Worm (Caenorhabditis elegans) whole organism, midembryonic: ENCODE results near the gene cyp-14A3.

Experiments
- T22C8.4 ChIP-seq: fragments of 200-800 bp; sonication (Bioruptor generic); IDR thresholded peaks from 2 replicates; pipeline ENCODE4 v1.3.6; 2022; ENCODE audit warnings: missing genetic modification characterization, missing compliant biosample characterization
- cog-1 ChIP-seq: sonication (generic microtip); optimal IDR thresholded peaks from 2 replicates; lab custom pipeline; 2016; ENCODE audit warnings: missing genetic modification characterization, missing compliant biosample characterization
- flt-1 ChIP-seq: fragments of 200-800 bp; sonication (Bioruptor generic); IDR thresholded peaks from 2 replicates; pipeline ENCODE4 v1.3.6; 2022; ENCODE audit warnings: missing genetic modification characterization, missing compliant biosample characterization
- med-1 ChIP-seq: sonication (generic microtip); optimal IDR thresholded peaks from 2 replicates; lab custom pipeline; 2017; ENCODE audit warnings: missing genetic modification characterization, mild to moderate bottlenecking, missing compliant biosample characterization, antibody characterized with exemption, missing genetic modification reagents; ENCODE audit not compliant: insufficient read depth
- ref-1 ChIP-seq: fragments of 200-800 bp; sonication (Bioruptor generic); conservative IDR thresholded peaks from 2 replicates; pipeline ENCODE4 v1.3.6; 2022; ENCODE audit warnings: missing genetic modification reagents, missing genetic modification characterization, missing compliant biosample characterization
- ztf-23 ChIP-seq: fragments of 200-800 bp; sonication (Bioruptor generic); IDR thresholded peaks from 2 replicates; pipeline ENCODE4 v1.3.6; 2022; ENCODE audit warnings: missing genetic modification reagents, missing genetic modification characterization, missing compliant biosample characterization

- TF ChIP-seq ref-1 (GFP tag; lab: Robert Waterston, UW): no peak
- TF ChIP-seq flt-1: no peak
- no peak for TF ChIP-seq T22C8.4 (GFP tag; lab: Robert Waterston, UW)
- no peak for TF ChIP-seq ztf-23
- TF ChIP-seq cog-1 (tag; lab: Kevin White, UChicago): no peak
- TF ChIP-seq med-1 (GFP tag; lab: Kevin White, UChicago): no peak
These were observed 39.1 kb downstream of the cyp-14A3 start, which contains the start of gene K08H2.2 for ce11 chrX:13234879-13235278.
